Worm (Caenorhabditis elegans) whole organism, L4 larva: ENCODE data around the gene ufd-2.

Source experiments
- ces-1 ChIP-seq: fragments of 150-350 bp; sonication (generic microtip); optimal IDR thresholded peaks from 4 replicates; lab custom pipeline; 2014; ENCODE audit warnings: missing biosample characterization, missing genetic modification reagents, missing genetic modification characterization
- dpl-1 ChIP-seq: fragments of 150-350 bp; optimal IDR thresholded peaks from 2 replicates; lab custom pipeline; 2014; ENCODE audit warnings: missing biosample characterization, missing genetic modification reagents, missing genetic modification characterization
- gei-8 ChIP-seq: fragments of 200-800 bp; sonication (Bioruptor generic); optimal IDR thresholded peaks from 2 replicates; lab custom pipeline; 2018; ENCODE audit warnings: mild to moderate bottlenecking, missing genetic modification characterization, missing compliant biosample characterization
- jun-1 ChIP-seq: fragments of 150-350 bp; optimal IDR thresholded peaks from 2 replicates; lab custom pipeline; 2014; ENCODE audit warnings: missing biosample characterization, missing genetic modification reagents, missing genetic modification characterization
- lsy-2 ChIP-seq, 2 experiments: fragments of 150-350 bp in 1 of 2; sonication (generic microtip) in 1 of 2; optimal IDR thresholded peaks; 2 replicates each; lab custom pipeline; 2014 to 2017; ENCODE audit warnings: missing biosample characterization in 2 of 2, missing genetic modification characterization in 2 of 2
- nhr-11 ChIP-seq: fragments of 150-350 bp; optimal IDR thresholded peaks from 2 replicates; lab custom pipeline; 2014; ENCODE audit warnings: missing biosample characterization, missing genetic modification characterization
- nhr-237 ChIP-seq: sonication (generic microtip); optimal IDR thresholded peaks from 2 replicates; lab custom pipeline; 2017; ENCODE audit warnings: missing biosample characterization, missing genetic modification characterization
- nhr-25 ChIP-seq: sonication (generic microtip); optimal IDR thresholded peaks from 2 replicates; lab custom pipeline; 2017; ENCODE audit warnings: missing genetic modification characterization, mild to moderate bottlenecking, missing compliant biosample characterization, antibody characterized with exemption, moderate library complexity, borderline replicate concordance; ENCODE audit not compliant: insufficient read depth
- saeg-2 ChIP-seq: fragments of 200-800 bp; sonication (Bioruptor generic); IDR thresholded peaks from 2 replicates; pipeline ENCODE4 v1.3.6; 2022; ENCODE audit warnings: missing genetic modification reagents, missing genetic modification characterization, missing compliant biosample characterization
- snpc-4 ChIP-seq: fragments of 150-350 bp; optimal IDR thresholded peaks from 2 replicates; lab custom pipeline; 2014; ENCODE audit warnings: missing biosample characterization, missing genetic modification characterization
- unc-62 ChIP-seq, 3 experiments: fragments of 150-350 bp in 1 of 3; sonication (generic microtip); optimal IDR thresholded peaks in 2 of 3; peaks in 1 of 3; 1 replicate in 1 of 3; 2 replicates in 2 of 3; lab custom pipeline; 2014 to 2017; ENCODE audit warnings: missing biosample characterization in 3 of 3, missing genetic modification characterization in 3 of 3, missing genetic modification reagents in 3 of 3, missing genotype in 1 of 3

DNA sequence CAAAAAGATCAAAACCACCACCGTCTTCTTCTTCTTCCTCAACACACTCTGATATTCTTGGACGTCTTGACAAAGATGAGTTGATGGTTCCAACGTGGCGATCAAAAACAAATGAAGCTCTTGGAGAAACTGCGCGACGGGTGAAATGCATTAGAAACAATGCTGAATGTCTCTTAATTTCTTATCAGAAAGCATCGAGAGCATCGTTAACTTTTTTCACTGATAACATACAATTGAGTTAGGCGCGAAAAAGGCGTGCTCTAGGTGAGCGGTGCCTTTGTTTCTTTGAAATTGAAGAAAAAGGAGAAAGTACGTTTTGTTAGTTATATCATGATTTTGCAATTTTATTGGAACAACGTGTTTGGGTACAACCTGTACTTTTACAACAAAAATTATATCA is 10.7 kb downstream of the ufd-2 start, which contains the start of gene gpcp-2:
- TF ChIP-seq saeg-2 (GFP tag; lab: Robert Waterston, UW) (no peak), dpl-1 (GFP tag; lab: Kevin White, UChicago) (no peak), nhr-237 (no peak), unc-62 (GFP tag; optimal IDR thresholded peaks at IDR 0.05 in 1 of 2; lab: Kevin White, UChicago) (no peak), unc-62 (tag; optimal IDR thresholded peaks at IDR 0.05; lab: Kevin White, UChicago) (no peak), nhr-11 (tag; lab: Kevin White, UChicago) (no peak), snpc-4 (no peak), nhr-25 (tag; lab: Kevin White, UChicago) (no peak), lsy-2 (tag; optimal IDR thresholded peaks at IDR 0.05; lab: Kevin White, UChicago) (no peak), gei-8 (GFP tag; lab: Kevin White, UChicago) (no peak), ces-1 (GFP tag; lab: Kevin White, UChicago) (no peak), jun-1 (no peak)
